Fruit fly (Drosophila melanogaster): ENCODE measurements around the gene AdoR.

DNA sequence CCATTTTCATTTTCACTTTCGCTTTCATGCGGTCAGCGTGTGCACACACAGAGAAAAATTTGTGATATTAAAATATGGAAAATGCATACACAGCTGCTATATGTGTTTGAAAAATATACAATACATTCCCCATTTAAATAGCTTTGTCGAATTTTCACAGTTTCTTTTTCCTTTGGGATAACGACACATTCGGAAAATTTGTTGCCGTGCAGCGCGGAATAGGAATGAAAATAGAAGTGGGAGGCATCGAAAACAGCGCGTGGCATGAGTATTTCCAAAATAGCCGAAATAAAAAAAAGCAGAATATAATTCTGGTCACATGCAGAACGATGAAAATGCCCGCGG is 56.7 kb downstream of the AdoR start:
- TF ChIP-seq CG4424 (GFP tag; optimal IDR thresholded peaks at IDR 0.05) = peak; percentile 65
- peak; percentile 76 for TF ChIP-seq ssp (GFP tag; IDR thresholded peaks at IDR 0.05)
- TF ChIP-seq CG17802 (tag; optimal IDR thresholded peaks at IDR 0.05) = peak; percentile 59
- TF ChIP-seq NC2β (GFP tag; optimal IDR thresholded peaks at IDR 0.05) = peak; percentile 81
- TF ChIP-seq danr (GFP tag; IDR thresholded peaks at IDR 0.05) = peak; percentile 56
- TF ChIP-seq crc (GFP tag; optimal IDR thresholded peaks at IDR 0.05) = peak; percentile 80
- peak; percentile 90 for TF ChIP-seq Xrp1 (GFP tag; IDR thresholded peaks at IDR 0.05)

All from whole organism, embryonic.